Fruit fly (Drosophila melanogaster) whole organism, pupa: Measurements from ENCODE around the gene CG44869.

ENCODE experiments used
- CG13204 ChIP-seq: fragments of 200-800 bp; sonication (Bioruptor generic); optimal IDR thresholded peaks from 2 replicates; lab custom pipeline; 2018; ENCODE audit warnings: missing biosample characterization, mild to moderate bottlenecking, missing genetic modification characterization, moderate library complexity
- CG4496 ChIP-seq: fragments of 200-800 bp; sonication (Bioruptor generic); IDR thresholded peaks from 3 replicates; pipeline ENCODE4 v1.3.6; 2022; ENCODE audit warnings: missing biosample characterization, missing genetic modification characterization
- CG8301 ChIP-seq: fragments of 200-800 bp; sonication (Bioruptor generic); optimal IDR thresholded peaks from 2 replicates; lab custom pipeline; 2018; ENCODE audit warnings: missing biosample characterization, mild to moderate bottlenecking, missing genetic modification characterization
- EcR ChIP-seq: fragments of 200-800 bp; sonication (Bioruptor generic); optimal IDR thresholded peaks from 3 replicates; lab custom pipeline; 2019; ENCODE audit warnings: missing biosample characterization, missing genetic modification characterization, mild to moderate bottlenecking, moderate library complexity, missing genetic modification reagents
- gl ChIP-seq: fragments of 200-800 bp; sonication (Bioruptor generic); optimal IDR thresholded peaks from 2 replicates; lab custom pipeline; 2018; ENCODE audit warnings: missing biosample characterization, mild to moderate bottlenecking, missing genetic modification characterization

DNA sequence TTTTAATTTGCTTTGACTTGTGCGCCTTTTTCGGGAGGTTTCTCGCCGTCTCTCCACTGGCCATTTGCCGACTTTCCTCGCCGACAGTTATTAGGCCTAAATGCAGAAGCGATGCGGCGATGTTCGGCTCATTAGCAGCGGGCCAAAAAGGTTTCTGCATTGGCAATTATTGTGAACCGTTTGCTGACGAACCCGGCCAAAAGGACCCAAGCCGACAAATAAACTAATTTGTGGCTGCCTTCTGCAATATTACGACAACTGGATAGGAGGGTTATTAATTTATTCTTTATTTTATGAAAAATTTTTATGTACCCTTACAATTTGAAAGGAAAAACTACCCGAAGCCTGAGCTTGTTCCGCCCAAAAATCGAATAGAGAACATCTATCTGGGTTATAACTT is at the start of gene CG44869:
- TF ChIP-seq CG13204 (GFP tag; lab: Kevin White, UChicago) (no peak), CG4496 (GFP tag; lab: Robert Waterston, UW) (no peak), EcR (GFP tag; lab: Kevin White, UChicago) (no peak), CG8301 (no peak), gl (tag; lab: Kevin White, UChicago) (no peak)
